Fruit fly (Drosophila melanogaster): ENCODE data around the gene CG11999.

DNA sequence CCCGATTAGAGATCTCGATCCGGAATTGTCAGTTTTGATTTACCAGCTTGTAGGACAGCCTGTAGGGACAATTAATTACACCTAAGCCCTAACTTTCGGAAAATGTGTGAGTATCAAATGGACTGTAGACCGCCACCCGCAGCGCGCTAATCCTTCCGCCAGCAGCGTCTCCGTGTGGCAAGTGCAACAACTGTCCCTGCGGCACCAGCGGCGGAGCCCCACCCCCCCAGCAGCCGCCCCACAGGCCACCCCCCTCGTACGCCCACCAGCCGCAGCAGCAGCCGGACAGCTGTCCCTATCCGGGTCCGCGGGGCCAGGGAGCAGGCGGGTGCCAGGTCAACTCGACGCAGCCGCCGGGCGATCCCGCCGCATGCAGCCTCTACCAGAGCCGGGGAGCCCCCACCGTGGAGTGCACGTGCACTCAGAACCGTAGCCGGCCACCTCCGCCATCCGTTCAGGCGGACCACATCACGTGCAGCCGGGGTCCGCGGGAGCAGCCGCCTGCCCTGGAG is 15.0 kb upstream of the CG11999 start, which contains the start of the genes CG31542 and CG34277:
- TF ChIP-seq CG12605 (GFP tag; IDR thresholded peaks at IDR 0.05), result no peak
- TF ChIP-seq Pif1A (GFP tag; optimal IDR thresholded peaks at IDR 0.05), result no peak
- no peak for TF ChIP-seq Pif1B (GFP tag; optimal IDR thresholded peaks at IDR 0.05)
- TF ChIP-seq CG15710 (tag; optimal IDR thresholded peaks at IDR 0.05), result no peak
- no peak for TF ChIP-seq CG34367 (tag; optimal IDR thresholded peaks at IDR 0.05)
- no peak for TF ChIP-seq rn (GFP tag; IDR thresholded peaks at IDR 0.05)
- no peak for TF ChIP-seq fd96Ca (GFP tag; IDR thresholded peaks at IDR 0.05)
- no peak for TF ChIP-seq CG17806 (tag; optimal IDR thresholded peaks at IDR 0.05)
- TF ChIP-seq CG32121 (GFP tag; IDR thresholded peaks at IDR 0.05), result no peak
